Worm (Caenorhabditis elegans): ENCODE data around the gene ndub-5.

DNA sequence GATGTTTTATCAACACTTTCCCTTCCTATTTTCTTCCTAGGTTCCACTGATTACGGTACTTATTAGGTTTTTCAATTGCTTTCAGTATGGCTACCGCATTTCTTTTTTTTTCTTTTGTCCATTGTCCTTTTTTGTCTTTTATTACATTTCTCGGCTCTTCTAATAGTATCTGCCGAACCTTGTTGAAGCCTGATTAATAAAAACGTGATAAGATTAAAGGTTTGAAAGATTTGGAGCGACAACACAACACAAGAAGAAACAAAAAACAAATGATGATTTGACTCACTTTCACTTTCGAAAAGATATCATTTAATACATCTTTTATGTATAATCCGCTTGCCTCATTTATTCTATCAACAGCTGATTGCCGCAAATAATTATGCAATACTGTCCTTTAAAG, 26.1 kb downstream of the ndub-5 start, which contains the start of gene C25H3.15:
- TF ChIP-seq nhr-11 (tag; optimal IDR thresholded peaks at IDR 0.05) (no peak), unc-86 (tag; optimal IDR thresholded peaks at IDR 0.05) (no peak), ceh-9 (tag; optimal IDR thresholded peaks at IDR 0.05) (no peak), pat-9 (tag; optimal IDR thresholded peaks at IDR 0.05) (no peak), hlh-6 (tag; optimal IDR thresholded peaks at IDR 0.05) (no peak), pha-4 (tag; optimal IDR thresholded peaks at IDR 0.05) (no peak)
